Worm (Caenorhabditis elegans) whole organism, late embryonic: ENCODE results near the gene nft-1.

Experiments
- C08G9.2 ChIP-seq: sonication (generic microtip); optimal IDR thresholded peaks from 2 replicates; lab custom pipeline; 2016; ENCODE audit warnings: mild to moderate bottlenecking, missing genetic modification characterization, moderate library complexity, missing compliant biosample characterization
- K02D7.2 ChIP-seq: sonication (generic microtip); optimal IDR thresholded peaks from 2 replicates; lab custom pipeline; 2017; ENCODE audit warnings: mild to moderate bottlenecking, missing genetic modification characterization, missing compliant biosample characterization
- K09A11.1 ChIP-seq: sonication (generic microtip); optimal IDR thresholded peaks from 2 replicates; lab custom pipeline; 2017; ENCODE audit warnings: antibody characterized with exemption, mild to moderate bottlenecking, missing genetic modification characterization, missing compliant biosample characterization; ENCODE audit not compliant: insufficient read depth
- ahr-1 ChIP-seq: sonication (generic microtip); optimal IDR thresholded peaks from 2 replicates; lab custom pipeline; 2016; ENCODE audit warnings: missing genetic modification characterization, missing compliant biosample characterization
- ceh-14 ChIP-seq: sonication (generic microtip); optimal IDR thresholded peaks from 2 replicates; lab custom pipeline; 2016; ENCODE audit warnings: missing genotype, missing genetic modification characterization, missing compliant biosample characterization
- ceh-18 ChIP-seq: sonication (generic microtip); optimal IDR thresholded peaks from 2 replicates; lab custom pipeline; 2016; ENCODE audit warnings: missing genetic modification characterization, missing compliant biosample characterization
- ceh-2 ChIP-seq: sonication (generic microtip); optimal IDR thresholded peaks from 2 replicates; lab custom pipeline; 2016; ENCODE audit warnings: missing genotype, missing genetic modification characterization, missing compliant biosample characterization
- ceh-22 ChIP-seq: sonication (generic microtip); optimal IDR thresholded peaks from 2 replicates; lab custom pipeline; 2017; ENCODE audit warnings: missing biosample characterization, missing genetic modification characterization
- ceh-30 ChIP-seq: fragments of 150-350 bp; optimal IDR thresholded peaks from 2 replicates; lab custom pipeline; 2014; ENCODE audit warnings: missing biosample characterization, missing genetic modification characterization
- ceh-31 ChIP-seq: sonication (generic microtip); optimal IDR thresholded peaks from 2 replicates; lab custom pipeline; 2016; ENCODE audit warnings: missing genetic modification characterization, missing compliant biosample characterization
- ceh-34 ChIP-seq: sonication (generic microtip); optimal IDR thresholded peaks from 2 replicates; lab custom pipeline; 2016; ENCODE audit warnings: mild to moderate bottlenecking, missing genetic modification characterization, missing compliant biosample characterization
- che-1 ChIP-seq: sonication (generic microtip); optimal IDR thresholded peaks from 2 replicates; lab custom pipeline; 2016; ENCODE audit warnings: mild to moderate bottlenecking, missing genetic modification characterization, missing compliant biosample characterization
- dve-1 ChIP-seq: sonication (generic microtip); optimal IDR thresholded peaks from 2 replicates; lab custom pipeline; 2017; ENCODE audit warnings: antibody characterized with exemption, mild to moderate bottlenecking, missing genetic modification characterization, missing compliant biosample characterization
- elt-2 ChIP-seq: sonication (generic microtip); optimal IDR thresholded peaks from 2 replicates; lab custom pipeline; 2016; ENCODE audit warnings: missing genetic modification reagents, missing genetic modification characterization, missing compliant biosample characterization
- fax-1 ChIP-seq: sonication (generic microtip); optimal IDR thresholded peaks from 2 replicates; lab custom pipeline; 2016; ENCODE audit warnings: missing genotype, missing genetic modification characterization, missing compliant biosample characterization
- fkh-10 ChIP-seq: fragments of 150-350 bp; optimal IDR thresholded peaks from 2 replicates; lab custom pipeline; 2014; ENCODE audit warnings: missing biosample characterization, missing genetic modification reagents, missing genetic modification characterization
- fkh-6 ChIP-seq: sonication (generic microtip); optimal IDR thresholded peaks from 2 replicates; lab custom pipeline; 2016; ENCODE audit warnings: missing genetic modification characterization, missing compliant biosample characterization
- gmeb-2 ChIP-seq: sonication (generic microtip); optimal IDR thresholded peaks from 2 replicates; lab custom pipeline; 2016; ENCODE audit warnings: missing genetic modification characterization, inconsistent platforms, missing compliant biosample characterization
- hlh-15 ChIP-seq: sonication (generic microtip); optimal IDR thresholded peaks from 2 replicates; lab custom pipeline; 2016; ENCODE audit warnings: missing genetic modification characterization, missing compliant biosample characterization
- hlh-8 ChIP-seq: sonication (generic microtip); optimal IDR thresholded peaks from 2 replicates; lab custom pipeline; 2016; ENCODE audit warnings: missing genotype, missing genetic modification characterization, missing compliant biosample characterization
- lim-6 ChIP-seq: sonication (generic microtip); optimal IDR thresholded peaks from 2 replicates; lab custom pipeline; 2016; ENCODE audit warnings: missing genetic modification characterization, missing compliant biosample characterization
- lin-11 ChIP-seq: fragments of 200-800 bp; sonication (Bioruptor generic); optimal IDR thresholded peaks from 2 replicates; lab custom pipeline; 2018; ENCODE audit warnings: mild to moderate bottlenecking, missing genetic modification characterization, missing compliant biosample characterization
- madf-2 ChIP-seq: sonication (generic microtip); optimal IDR thresholded peaks from 2 replicates; lab custom pipeline; 2017; ENCODE audit warnings: missing genetic modification characterization, missing compliant biosample characterization
- mec-3 ChIP-seq: sonication (generic microtip); optimal IDR thresholded peaks from 2 replicates; lab custom pipeline; 2016; ENCODE audit warnings: borderline replicate concordance, missing genetic modification characterization, missing compliant biosample characterization
- nfya-1 ChIP-seq: sonication (generic microtip); optimal IDR thresholded peaks from 2 replicates; lab custom pipeline; 2017; ENCODE audit warnings: missing genetic modification characterization, mild to moderate bottlenecking, missing compliant biosample characterization, antibody characterized with exemption, moderate library complexity
- odd-2 ChIP-seq: sonication (generic microtip); optimal IDR thresholded peaks from 2 replicates; lab custom pipeline; 2017; ENCODE audit warnings: antibody characterized with exemption, mild to moderate bottlenecking, missing genetic modification characterization, missing compliant biosample characterization
- pag-3 ChIP-seq: sonication (generic microtip); optimal IDR thresholded peaks from 2 replicates; lab custom pipeline; 2016; ENCODE audit warnings: missing compliant biosample characterization, missing genetic modification characterization, borderline replicate concordance
- pat-9 ChIP-seq: fragments of 200-800 bp; sonication (Bioruptor generic); optimal IDR thresholded peaks from 2 replicates; lab custom pipeline; 2018; ENCODE audit warnings: mild to moderate bottlenecking, missing genetic modification characterization, moderate library complexity, missing compliant biosample characterization
- pha-2 ChIP-seq: sonication (generic microtip); optimal IDR thresholded peaks from 2 replicates; lab custom pipeline; 2017; ENCODE audit warnings: mild to moderate bottlenecking, missing genetic modification characterization, missing compliant biosample characterization
- pqm-1 ChIP-seq: sonication (generic microtip); optimal IDR thresholded peaks from 2 replicates; lab custom pipeline; 2016; ENCODE audit warnings: missing genetic modification characterization, missing compliant biosample characterization
- pros-1 ChIP-seq: fragments of 150-350 bp; optimal IDR thresholded peaks from 2 replicates; lab custom pipeline; 2014; ENCODE audit warnings: missing biosample characterization, missing genetic modification reagents, missing genetic modification characterization
- ref-2 ChIP-seq: sonication (generic microtip); optimal IDR thresholded peaks from 2 replicates; lab custom pipeline; 2016; ENCODE audit warnings: missing genetic modification characterization, missing compliant biosample characterization
- rnt-1 ChIP-seq: sonication (generic microtip); optimal IDR thresholded peaks from 2 replicates; lab custom pipeline; 2016; ENCODE audit warnings: missing genetic modification characterization, missing compliant biosample characterization
- sdc-2 ChIP-seq: sonication (generic microtip); optimal IDR thresholded peaks from 2 replicates; lab custom pipeline; 2016; ENCODE audit warnings: missing genotype, missing genetic modification characterization, missing compliant biosample characterization
- sox-4 ChIP-seq: sonication (generic microtip); optimal IDR thresholded peaks from 2 replicates; lab custom pipeline; 2017; ENCODE audit warnings: mild to moderate bottlenecking, missing genetic modification characterization, inconsistent platforms, missing compliant biosample characterization
- tbx-2 ChIP-seq: sonication (generic microtip); optimal IDR thresholded peaks from 2 replicates; lab custom pipeline; 2016; ENCODE audit warnings: missing genetic modification characterization, missing compliant biosample characterization
- tbx-7 ChIP-seq: sonication (generic microtip); optimal IDR thresholded peaks from 2 replicates; lab custom pipeline; 2016; ENCODE audit warnings: missing genotype, missing genetic modification characterization, missing compliant biosample characterization
- ttx-3 ChIP-seq: sonication (generic microtip); optimal IDR thresholded peaks from 2 replicates; lab custom pipeline; 2016; ENCODE audit warnings: missing genetic modification reagents, missing genetic modification characterization, missing compliant biosample characterization
- unc-3 ChIP-seq, 2 experiments: fragments of 200-800 bp in 1 of 2; sonication (Bioruptor generic) in 1 of 2; sonication (generic microtip) in 1 of 2; conservative IDR thresholded peaks in 1 of 2; optimal IDR thresholded peaks in 1 of 2; 2 replicates each; pipeline versions ENCODE4 v1.3.6 to Lab custom; 2016 to 2022; ENCODE audit warnings: missing compliant biosample characterization in 2 of 2, missing genetic modification characterization in 2 of 2, missing genetic modification reagents in 1 of 2
- unc-42 ChIP-seq: sonication (generic microtip); optimal IDR thresholded peaks from 2 replicates; lab custom pipeline; 2016; ENCODE audit warnings: missing genotype, missing genetic modification characterization, missing compliant biosample characterization
- unc-55 ChIP-seq: sonication (generic microtip); optimal IDR thresholded peaks from 2 replicates; lab custom pipeline; 2017; ENCODE audit warnings: missing biosample characterization, missing genetic modification reagents, missing genetic modification characterization
- unc-86 ChIP-seq: sonication (generic microtip); optimal IDR thresholded peaks from 2 replicates; lab custom pipeline; 2016; ENCODE audit warnings: missing genetic modification characterization, missing compliant biosample characterization
- zip-5 ChIP-seq: sonication (generic microtip); optimal IDR thresholded peaks from 2 replicates; lab custom pipeline; 2016; ENCODE audit warnings: missing genetic modification characterization, missing compliant biosample characterization

The nft-1 gene

ce11 chrIII:11937911-11938310 is 14.2 kb downstream of the nft-1 start:
- TF ChIP-seq sdc-2 (tag; lab: Kevin White, UChicago) (no peak), lin-11 (tag; lab: Kevin White, UChicago) (no peak), sox-4 (tag; lab: Kevin White, UChicago) (no peak), ceh-2 (tag; lab: Kevin White, UChicago) (no peak), gmeb-2 (tag; lab: Kevin White, UChicago) (no peak), pat-9 (tag; lab: Kevin White, UChicago) (no peak), ceh-30 (no peak), che-1 (tag; lab: Kevin White, UChicago) (no peak), ahr-1 (tag; lab: Kevin White, UChicago) (no peak), dve-1 (no peak), ceh-34 (tag; lab: Kevin White, UChicago) (peak; percentile 34), unc-42 (tag; lab: Kevin White, UChicago) (peak; percentile 59), mec-3 (tag; lab: Kevin White, UChicago) (no peak), zip-5 (tag; lab: Kevin White, UChicago) (no peak)

- TF ChIP-seq che-1 (tag; lab: Kevin White, UChicago) (no peak), ahr-1 (tag; lab: Kevin White, UChicago) (no peak), C08G9.2 (tag; lab: Kevin White, UChicago) (no peak), hlh-8 (tag; lab: Kevin White, UChicago) (no peak), tbx-7 (tag; lab: Kevin White, UChicago) (no peak), pha-2 (tag; lab: Kevin White, UChicago) (no peak), lim-6 (tag; lab: Kevin White, UChicago) (no peak), fkh-10 (GFP tag; lab: Kevin White, UChicago) (no peak), K09A11.1 (tag; lab: Kevin White, UChicago) (no peak), ceh-14 (no peak), odd-2 (tag; lab: Kevin White, UChicago) (no peak)
These were observed 14.8 kb downstream of the nft-1 start for ce11 chrIII:11938525-11938924.

- no peak for TF ChIP-seq fkh-6 (tag; lab: Kevin White, UChicago)
- peak; percentile 34 for TF ChIP-seq tbx-2 (tag; lab: Kevin White, UChicago)
- peak; percentile 58 for TF ChIP-seq ceh-34 (tag; lab: Kevin White, UChicago)
- TF ChIP-seq C08G9.2 (tag; lab: Kevin White, UChicago): peak; percentile 5
- TF ChIP-seq rnt-1: peak; percentile 60
- no peak for TF ChIP-seq pqm-1 (tag; lab: Kevin White, UChicago)
- peak; percentile 34 for TF ChIP-seq ceh-31 (tag; lab: Kevin White, UChicago)
- TF ChIP-seq pat-9 (tag; lab: Kevin White, UChicago): peak; percentile 53
- TF ChIP-seq unc-55 (GFP tag; lab: Kevin White, UChicago): peak; percentile 83
- peak; percentile 64 for TF ChIP-seq nfya-1 (tag; lab: Kevin White, UChicago)
- peak; percentile 79 for TF ChIP-seq ceh-18 (tag; lab: Kevin White, UChicago)
These were observed 19.0 kb downstream of the nft-1 start for ce11 chrIII:11942664-11943063.

ce11 chrIII:11946062-11946749 is 22.5 kb downstream of the nft-1 start:
- peak; percentile 64 for TF ChIP-seq unc-3 (GFP tag; conservative IDR thresholded peaks at IDR 0.05; lab: Robert Waterston, UW)
- peak; percentile 33 for TF ChIP-seq unc-3 (tag; optimal IDR thresholded peaks at IDR 0.05; lab: Kevin White, UChicago)
- no peak for TF ChIP-seq ceh-22
- no peak for TF ChIP-seq pros-1
- peak; percentile 14 for TF ChIP-seq ttx-3
- TF ChIP-seq odd-2 (tag; lab: Kevin White, UChicago): no peak
- peak; percentile 60 for TF ChIP-seq ceh-34 (tag; lab: Kevin White, UChicago)
- peak; percentile 41 for TF ChIP-seq sdc-2 (tag; lab: Kevin White, UChicago)
- peak; percentile 69 for TF ChIP-seq K02D7.2 (tag; lab: Kevin White, UChicago)
- peak; percentile 6 for TF ChIP-seq ceh-18 (tag; lab: Kevin White, UChicago)
- TF ChIP-seq madf-2 (tag; lab: Kevin White, UChicago): no peak
- TF ChIP-seq gmeb-2 (tag; lab: Kevin White, UChicago): no peak
- TF ChIP-seq pag-3 (tag; lab: Kevin White, UChicago): no peak
- TF ChIP-seq mec-3 (tag; lab: Kevin White, UChicago): peak; percentile 84
- no peak for TF ChIP-seq sox-4 (tag; lab: Kevin White, UChicago)
- TF ChIP-seq tbx-2 (tag; lab: Kevin White, UChicago): peak; percentile 94
- peak; percentile 79 for TF ChIP-seq ref-2
- TF ChIP-seq fax-1: peak; percentile 71
- TF ChIP-seq hlh-15: peak; percentile 18
- TF ChIP-seq tbx-7 (tag; lab: Kevin White, UChicago): peak; percentile 96
- peak; percentile 49 for TF ChIP-seq unc-86 (tag; lab: Kevin White, UChicago)
- peak; percentile 98 for TF ChIP-seq ceh-31 (tag; lab: Kevin White, UChicago)
- peak; percentile 69 for TF ChIP-seq elt-2 (tag; lab: Kevin White, UChicago)
